Fruit fly (Drosophila melanogaster) whole organism, embryonic: ENCODE data around the gene CG33331.

Experiments used
- Atf3 ChIP-seq: fragments of 200-800 bp; sonication (Bioruptor generic); optimal IDR thresholded peaks from 3 replicates; lab custom pipeline; 2016; ENCODE audit warnings: missing biosample characterization, missing genetic modification characterization
- BtbVII ChIP-seq: fragments of 200-800 bp; sonication (Bioruptor generic); optimal IDR thresholded peaks from 3 replicates; lab custom pipeline; 2017; ENCODE audit warnings: missing biosample characterization, mild to moderate bottlenecking, missing genetic modification characterization
- CG11504 ChIP-seq: fragments of 200-800 bp; sonication (Bioruptor generic); optimal IDR thresholded peaks from 3 replicates; lab custom pipeline; 2019; ENCODE audit warnings: missing biosample characterization, mild to moderate bottlenecking, missing genetic modification characterization, moderate library complexity
- CG11560 ChIP-seq: fragments of 200-800 bp; sonication (Bioruptor generic); IDR thresholded peaks from 3 replicates; pipeline ENCODE4 v1.3.6; 2022; ENCODE audit warnings: missing biosample characterization, missing genetic modification characterization
- CG13123 ChIP-seq: fragments of 200-800 bp; sonication (Bioruptor generic); optimal IDR thresholded peaks from 2 replicates; lab custom pipeline; 2016; ENCODE audit warnings: missing biosample characterization, missing genetic modification characterization
- CG13775 ChIP-seq: fragments of 200-800 bp; sonication (Bioruptor generic); optimal IDR thresholded peaks from 3 replicates; lab custom pipeline; 2017; ENCODE audit warnings: missing biosample characterization, mild to moderate bottlenecking, missing genetic modification characterization
- CG15514 ChIP-seq: fragments of 200-800 bp; sonication (Bioruptor generic); optimal IDR thresholded peaks from 3 replicates; lab custom pipeline; 2017; ENCODE audit warnings: missing biosample characterization, missing genetic modification characterization, mild to moderate bottlenecking, moderate library complexity, missing genetic modification reagents
- CG17361 ChIP-seq: fragments of 200-800 bp; sonication (Bioruptor generic); IDR thresholded peaks from 3 replicates; pipeline ENCODE4 v1.3.6; 2022; ENCODE audit warnings: missing biosample characterization, missing genetic modification characterization
- CG17568 ChIP-seq: fragments of 200-800 bp; sonication (Bioruptor generic); optimal IDR thresholded peaks from 2 replicates; lab custom pipeline; 2018; ENCODE audit warnings: missing biosample characterization, mild to moderate bottlenecking, missing genetic modification characterization, moderate library complexity
- CG18011 ChIP-seq: fragments of 200-800 bp; sonication (Bioruptor generic); optimal IDR thresholded peaks from 2 replicates; lab custom pipeline; 2017; ENCODE audit warnings: missing biosample characterization, missing genetic modification characterization, mild to moderate bottlenecking, moderate library complexity, missing genotype
- CG2889 ChIP-seq: fragments of 200-800 bp; sonication (Bioruptor generic); IDR thresholded peaks from 3 replicates; pipeline ENCODE4 v1.3.6; 2022; ENCODE audit warnings: missing biosample characterization, missing genetic modification characterization
- CG32767 ChIP-seq: fragments of 200-800 bp; sonication (Bioruptor generic); IDR thresholded peaks from 2 replicates; pipeline ENCODE4 v1.3.6; 2022; ENCODE audit warnings: missing biosample characterization, missing genetic modification characterization
- CG3281 ChIP-seq: fragments of 200-800 bp; sonication (Bioruptor generic); optimal IDR thresholded peaks from 3 replicates; lab custom pipeline; 2017; ENCODE audit warnings: missing biosample characterization, mild to moderate bottlenecking, missing genetic modification characterization
- CG4328 ChIP-seq: fragments of 200-800 bp; sonication (Bioruptor generic); optimal IDR thresholded peaks from 3 replicates; lab custom pipeline; 2017; ENCODE audit warnings: missing biosample characterization, missing genetic modification reagents, missing genetic modification characterization
- CG4617 ChIP-seq: fragments of 200-800 bp; sonication (Bioruptor generic); optimal IDR thresholded peaks from 3 replicates; lab custom pipeline; 2016; ENCODE audit warnings: missing biosample characterization, missing genetic modification characterization, borderline replicate concordance
- CG4707 ChIP-seq: fragments of 200-800 bp; sonication (Bioruptor generic); optimal IDR thresholded peaks from 2 replicates; lab custom pipeline; 2018; ENCODE audit warnings: missing biosample characterization, mild to moderate bottlenecking, missing genetic modification characterization, moderate library complexity
- CG7839 ChIP-seq: fragments of 200-800 bp; sonication (Bioruptor generic); optimal IDR thresholded peaks from 3 replicates; lab custom pipeline; 2018; ENCODE audit warnings: missing biosample characterization, mild to moderate bottlenecking, missing genetic modification characterization, moderate library complexity
- CG9727 ChIP-seq: fragments of 200-800 bp; sonication (Bioruptor generic); optimal IDR thresholded peaks from 3 replicates; lab custom pipeline; 2017; ENCODE audit warnings: missing biosample characterization, mild to moderate bottlenecking, missing genetic modification characterization
- Deaf1 ChIP-seq: fragments of 200-800 bp; optimal IDR thresholded peaks from 3 replicates; lab custom pipeline; 2019; ENCODE audit warnings: missing biosample characterization, mild to moderate bottlenecking, missing genetic modification characterization, moderate library complexity
- Dll ChIP-seq: fragments of 200-800 bp; sonication (Bioruptor generic); IDR thresholded peaks from 4 replicates; pipeline ENCODE4 v1.3.6; 2022; ENCODE audit warnings: missing biosample characterization, missing genetic modification characterization; ENCODE audit not compliant: partially characterized antibody
- Dref ChIP-seq: fragments of 200-800 bp; sonication (Bioruptor generic); IDR thresholded peaks from 2 replicates; pipeline ENCODE4 v1.3.6; 2022; ENCODE audit warnings: missing biosample characterization, missing genetic modification characterization
- Drgx ChIP-seq: fragments of 200-800 bp; sonication (Bioruptor generic); IDR thresholded peaks from 2 replicates; pipeline ENCODE4 v1.3.6; 2022; ENCODE audit warnings: missing biosample characterization, missing genetic modification characterization
- H15 ChIP-seq: fragments of 200-800 bp; sonication (Bioruptor generic); IDR thresholded peaks from 3 replicates; pipeline ENCODE4 v1.3.6; 2022; ENCODE audit warnings: missing biosample characterization, missing genetic modification characterization
- HmgD ChIP-seq: fragments of 200-800 bp; sonication (Bioruptor generic); optimal IDR thresholded peaks from 3 replicates; lab custom pipeline; 2016; ENCODE audit warnings: missing biosample characterization, missing genetic modification characterization
- Hmr ChIP-seq: fragments of 200-800 bp; sonication (Bioruptor generic); optimal IDR thresholded peaks from 3 replicates; lab custom pipeline; 2017; ENCODE audit warnings: mild to moderate bottlenecking, missing biosample characterization, missing genetic modification reagents, missing genetic modification characterization
- Hsf ChIP-seq: fragments of 200-800 bp; sonication (Bioruptor generic); optimal IDR thresholded peaks from 3 replicates; lab custom pipeline; 2016; ENCODE audit warnings: missing biosample characterization, missing genetic modification characterization
- Kr ChIP-seq: fragments of 200-800 bp; sonication (Bioruptor generic); optimal IDR thresholded peaks from 2 replicates; lab custom pipeline; 2017; ENCODE audit warnings: missing biosample characterization, mild to moderate bottlenecking, missing genetic modification characterization
- MESR4 ChIP-seq: fragments of 200-800 bp; sonication (Bioruptor generic); optimal IDR thresholded peaks from 2 replicates; lab custom pipeline; 2018; ENCODE audit warnings: missing biosample characterization, mild to moderate bottlenecking, missing genetic modification characterization, moderate library complexity
- Sin3A ChIP-seq: fragments of >200 bp; optimal IDR thresholded peaks from 2 replicates; lab custom pipeline; 2018
- Tbp ChIP-seq: fragments of >200 bp; optimal IDR thresholded peaks from 2 replicates; lab custom pipeline; 2018; ENCODE audit warnings: missing biosample characterization, missing genetic modification characterization
- ash1 ChIP-seq: fragments of 200-800 bp; sonication (Bioruptor generic); optimal IDR thresholded peaks from 2 replicates; lab custom pipeline; 2018; ENCODE audit warnings: missing biosample characterization, mild to moderate bottlenecking, missing genetic modification characterization
- bab2 ChIP-seq: fragments of 200-800 bp; sonication (Bioruptor generic); optimal IDR thresholded peaks from 2 replicates; lab custom pipeline; 2016; ENCODE audit warnings: missing biosample characterization, missing genetic modification characterization
- btn ChIP-seq: fragments of 200-800 bp; sonication (Bioruptor generic); optimal IDR thresholded peaks from 2 replicates; lab custom pipeline; 2016; ENCODE audit warnings: missing biosample characterization, missing genetic modification characterization
- cato ChIP-seq: fragments of 200-800 bp; sonication (Bioruptor generic); optimal IDR thresholded peaks from 2 replicates; lab custom pipeline; 2016; ENCODE audit warnings: missing biosample characterization, missing genetic modification characterization, borderline replicate concordance
- eyg ChIP-seq: fragments of 200-800 bp; sonication (Bioruptor generic); optimal IDR thresholded peaks from 3 replicates; lab custom pipeline; 2016; ENCODE audit warnings: missing biosample characterization, missing genetic modification characterization
- fu2 ChIP-seq: fragments of 200-800 bp; sonication (Bioruptor generic); optimal IDR thresholded peaks from 2 replicates; lab custom pipeline; 2016; ENCODE audit warnings: missing biosample characterization, missing genetic modification characterization
- grau ChIP-seq: fragments of 200-800 bp; optimal IDR thresholded peaks from 3 replicates; lab custom pipeline; 2019; ENCODE audit warnings: missing biosample characterization, mild to moderate bottlenecking, missing genetic modification characterization, moderate library complexity
- hb ChIP-seq: fragments of 200-800 bp; sonication (Bioruptor generic); IDR thresholded peaks from 3 replicates; pipeline ENCODE4 v1.3.6; 2022; ENCODE audit warnings: missing biosample characterization, missing genetic modification characterization; ENCODE audit not compliant: partially characterized antibody
- kah ChIP-seq: fragments of 200-800 bp; sonication (Bioruptor generic); optimal IDR thresholded peaks from 2 replicates; lab custom pipeline; 2018; ENCODE audit warnings: missing biosample characterization, mild to moderate bottlenecking, missing genetic modification characterization
- ken ChIP-seq: fragments of 200-800 bp; sonication (Bioruptor generic); IDR thresholded peaks from 3 replicates; pipeline ENCODE4 v1.3.6; 2022; ENCODE audit warnings: missing biosample characterization, missing genetic modification characterization
- lab ChIP-seq: fragments of 200-800 bp; sonication (Bioruptor generic); optimal IDR thresholded peaks from 3 replicates; lab custom pipeline; 2017; ENCODE audit warnings: missing biosample characterization, missing genetic modification characterization, mild to moderate bottlenecking, moderate library complexity, missing genetic modification reagents
- lola ChIP-seq, 3 experiments: fragments of >200 bp in 2 of 3; fragments of 200-800 bp in 1 of 3; sonication (Bioruptor generic) in 1 of 3; optimal IDR thresholded peaks; 2 replicates each; lab custom pipeline; 2017 to 2019; ENCODE audit warnings: missing biosample characterization in 3 of 3, missing genetic modification characterization in 3 of 3, mild to moderate bottlenecking in 1 of 3, moderate library complexity in 1 of 3
- odd ChIP-seq: fragments of 200-800 bp; sonication (Bioruptor generic); optimal IDR thresholded peaks from 2 replicates; lab custom pipeline; 2017; ENCODE audit warnings: missing biosample characterization, mild to moderate bottlenecking, missing genetic modification characterization
- pnt ChIP-seq: fragments of 200-800 bp; sonication (Bioruptor generic); optimal IDR thresholded peaks from 3 replicates; lab custom pipeline; 2016; ENCODE audit warnings: missing biosample characterization, missing genetic modification characterization
- pum ChIP-seq: fragments of 200-800 bp; sonication (Bioruptor generic); optimal IDR thresholded peaks from 2 replicates; lab custom pipeline; 2016; ENCODE audit warnings: missing biosample characterization, missing genetic modification characterization
- row ChIP-seq: fragments of 200-800 bp; sonication (Bioruptor generic); IDR thresholded peaks from 3 replicates; pipeline ENCODE4 v1.3.6; 2022; ENCODE audit warnings: missing biosample characterization, missing genetic modification characterization
- sens ChIP-seq: fragments of 200-800 bp; sonication (Bioruptor generic); peaks from one replicate; lab custom pipeline; 2016; ENCODE audit warnings: missing biosample characterization, missing genetic modification characterization
- seq ChIP-seq: fragments of 200-800 bp; sonication (Bioruptor generic); IDR thresholded peaks from 2 replicates; pipeline ENCODE4 v1.3.6; 2022; ENCODE audit warnings: missing biosample characterization, missing genetic modification characterization
- sisA ChIP-seq: fragments of 200-800 bp; sonication (Bioruptor generic); IDR thresholded peaks from 2 replicates; pipeline ENCODE4 v1.3.6; 2022; ENCODE audit warnings: missing biosample characterization, missing genetic modification characterization
- stwl ChIP-seq: fragments of 200-800 bp; sonication (Bioruptor generic); optimal IDR thresholded peaks from 3 replicates; lab custom pipeline; 2018; ENCODE audit warnings: missing biosample characterization, mild to moderate bottlenecking, missing genetic modification characterization, moderate library complexity
- trem ChIP-seq: fragments of 200-800 bp; optimal IDR thresholded peaks from 3 replicates; lab custom pipeline; 2019; ENCODE audit warnings: missing biosample characterization, mild to moderate bottlenecking, missing genetic modification characterization, moderate library complexity

Gene CG33331

dm6 chr3R:14903837-14904431 is 17.7 kb downstream of the CG33331 start, which contains the start of gene VhaPPA1-1 (continued):
- TF ChIP-seq lola (GFP tag; optimal IDR thresholded peaks at IDR 0.05; lab: Kevin White, UChicago) (peak in 1 of 3 experiments; percentile 42), CG17361 (GFP tag; lab: Robert Waterston, UW) (peak; percentile 58; the same call in 2 of the 3 replicates), eyg (no peak), H15 (GFP tag; lab: Robert Waterston, UW) (no peak), btn (GFP tag; lab: Kevin White, UChicago) (no peak), kah (GFP tag; lab: Kevin White, UChicago) (no peak), trem (tag; lab: Kevin White, UChicago) (peak; percentile 71), pnt (GFP tag; lab: Kevin White, UChicago) (no peak), ken (no peak), seq (GFP tag; lab: Robert Waterston, UW) (no peak), CG17568 (no peak), sisA (GFP tag; lab: Robert Waterston, UW) (no peak), CG13775 (GFP tag; lab: Kevin White, UChicago) (peak; percentile 35), CG11560 (tag; lab: Robert Waterston, UW) (peak; percentile 99), CG32767 (GFP tag; lab: Robert Waterston, UW) (no peak), cato (GFP tag; lab: Kevin White, UChicago) (no peak), Dref (peak; percentile 74), Hsf (peak; percentile 18), fu2 (GFP tag; lab: Kevin White, UChicago) (no peak), bab2 (GFP tag; lab: Kevin White, UChicago) (no peak), CG15514 (GFP tag; lab: Kevin White, UChicago) (peak; percentile 55), CG18011 (peak; percentile 17), Atf3 (GFP tag; lab: Kevin White, UChicago) (no peak), lab (no peak), CG11504 (tag; lab: Kevin White, UChicago) (peak; percentile 53), Tbp (peak; percentile 51), ash1 (no peak), Sin3A (lab: Kevin White, UChicago) (peak; percentile 98), HmgD (GFP tag; lab: Kevin White, UChicago) (peak; percentile 83), BtbVII (no peak), row (GFP tag; lab: Robert Waterston, UW) (peak; percentile 83), stwl (tag; lab: Kevin White, UChicago) (peak; percentile 80), Dll (peak; percentile 60; the same call in 2 of the 4 replicates), sens (GFP tag; lab: Kevin White, UChicago) (peak; percentile 82), Deaf1 (tag; lab: Kevin White, UChicago) (no peak), pum (GFP tag; lab: Kevin White, UChicago) (no peak), grau (tag; lab: Kevin White, UChicago) (peak; percentile 16), MESR4 (GFP tag; lab: Kevin White, UChicago) (peak; percentile 96), Kr (GFP tag; lab: Kevin White, UChicago) (no peak), CG4617 (GFP tag; lab: Kevin White, UChicago) (peak; percentile 41), Drgx (GFP tag; lab: Robert Waterston, UW) (no peak), CG7839 (tag; lab: Kevin White, UChicago) (peak; percentile 4), CG3281 (GFP tag; lab: Kevin White, UChicago) (no peak), CG4707 (GFP tag; lab: Kevin White, UChicago) (no peak), CG13123 (GFP tag; lab: Kevin White, UChicago) (no peak), odd (GFP tag; lab: Kevin White, UChicago) (no peak), CG4328 (GFP tag; lab: Kevin White, UChicago) (no peak), hb (GFP tag; lab: Robert Waterston, UW) (no peak), CG9727 (GFP tag; lab: Kevin White, UChicago) (peak; percentile 32), Hmr (GFP tag; lab: Kevin White, UChicago) (peak; percentile 43), CG2889 (no peak)
